Worm (Caenorhabditis elegans) whole organism, mixed stage, embryonic: ENCODE results near the gene eif-2D.

Experiments used
- bed-3 ChIP-seq: fragments of 200-800 bp; sonication (Bioruptor generic); optimal IDR thresholded peaks from 3 replicates; lab custom pipeline; 2018; ENCODE audit warnings: mild to moderate bottlenecking, missing genetic modification characterization, moderate library complexity, missing compliant biosample characterization
- elt-3 ChIP-seq: fragments of 150-350 bp; optimal IDR thresholded peaks from 2 replicates; lab custom pipeline; 2014; ENCODE audit warnings: missing biosample characterization, missing genetic modification characterization
- ham-2 ChIP-seq: fragments of 200-800 bp; sonication (Bioruptor generic); optimal IDR thresholded peaks from 2 replicates; lab custom pipeline; 2018; ENCODE audit warnings: mild to moderate bottlenecking, missing genetic modification characterization, missing compliant biosample characterization
- hlh-1 ChIP-seq: fragments of 150-350 bp; optimal IDR thresholded peaks from 2 replicates; lab custom pipeline; 2014; ENCODE audit warnings: missing biosample characterization, missing genetic modification reagents, missing genetic modification characterization
- mep-1 ChIP-seq: fragments of 150-350 bp; optimal IDR thresholded peaks from 2 replicates; lab custom pipeline; 2017; ENCODE audit warnings: missing biosample characterization, missing genetic modification reagents, missing genetic modification characterization, inconsistent platforms
- nhr-237 ChIP-seq: fragments of 150-350 bp; optimal IDR thresholded peaks from 2 replicates; lab custom pipeline; 2014; ENCODE audit warnings: missing biosample characterization, missing genetic modification characterization
- nhr-28 ChIP-seq: fragments of 150-350 bp; optimal IDR thresholded peaks from 2 replicates; lab custom pipeline; 2014; ENCODE audit warnings: missing biosample characterization, missing genetic modification characterization
- nhr-76 ChIP-seq: sonication (generic microtip); optimal IDR thresholded peaks from 2 replicates; lab custom pipeline; 2017; ENCODE audit warnings: missing biosample characterization, missing genetic modification characterization
- sem-2 ChIP-seq: fragments of 200-800 bp; sonication (Bioruptor generic); optimal IDR thresholded peaks from 2 replicates; lab custom pipeline; 2018; ENCODE audit warnings: mild to moderate bottlenecking, missing genetic modification characterization, missing compliant biosample characterization
- snpc-4 ChIP-seq: fragments of 150-350 bp; optimal IDR thresholded peaks from 2 replicates; lab custom pipeline; 2014; ENCODE audit warnings: missing biosample characterization, missing genetic modification characterization
- unc-120 ChIP-seq: sonication (generic microtip); optimal IDR thresholded peaks from 2 replicates; lab custom pipeline; 2017; ENCODE audit warnings: missing genetic modification characterization, missing compliant biosample characterization; ENCODE audit not compliant: poor library complexity, severe bottlenecking
- unc-39 ChIP-seq: fragments of 150-350 bp; optimal IDR thresholded peaks from 2 replicates; lab custom pipeline; 2014; ENCODE audit warnings: missing biosample characterization, missing genetic modification characterization
- ztf-11 ChIP-seq: fragments of 150-350 bp; optimal IDR thresholded peaks from 2 replicates; lab custom pipeline; 2014; ENCODE audit warnings: missing biosample characterization, missing genetic modification characterization

- TF ChIP-seq hlh-1 = no peak
- no peak for TF ChIP-seq nhr-237
- no peak for TF ChIP-seq sem-2 (GFP tag; lab: Kevin White, UChicago)
- TF ChIP-seq nhr-28 (tag; lab: Kevin White, UChicago) = no peak
- TF ChIP-seq ztf-11 (tag; lab: Kevin White, UChicago) = no peak
- TF ChIP-seq elt-3 (tag; lab: Kevin White, UChicago) = no peak
- no peak for TF ChIP-seq unc-39 (tag; lab: Kevin White, UChicago)
- TF ChIP-seq unc-120 = no peak
- TF ChIP-seq ham-2 (GFP tag; lab: Kevin White, UChicago) = no peak
- no peak for TF ChIP-seq snpc-4
- TF ChIP-seq nhr-76 (tag; lab: Kevin White, UChicago) = no peak
- TF ChIP-seq mep-1 (tag; lab: Kevin White, UChicago) = no peak
- TF ChIP-seq bed-3 (GFP tag; lab: Kevin White, UChicago) = no peak
Measured at ce11 chrII:5693893-5694292, 2.4 kb downstream of the eif-2D start, which contains the start of gene C25H3.3.
